Worm (Caenorhabditis elegans): Measurements from ENCODE around the gene C56A3.5.

Gene C56A3.5

DNA sequence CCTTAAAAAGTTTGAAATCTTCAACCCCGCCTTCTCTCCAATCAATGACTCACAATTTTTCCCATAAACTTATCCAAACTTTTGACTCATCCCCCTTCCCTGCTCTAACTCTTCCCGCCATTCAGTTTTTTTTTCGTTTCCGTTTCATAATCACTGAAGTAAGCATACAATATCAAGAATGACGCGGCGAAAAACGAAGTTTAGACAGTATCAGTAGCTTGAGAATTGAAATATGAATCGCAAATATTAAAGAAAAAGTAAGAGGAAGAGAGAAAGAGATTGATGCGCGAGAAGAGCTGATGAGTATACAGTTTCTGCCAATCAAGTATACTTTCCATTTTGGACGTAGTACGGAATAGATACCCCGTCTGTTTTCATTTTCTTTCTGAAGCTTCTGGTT is 25.7 kb downstream of the C56A3.5 start:
- TF ChIP-seq C04F5.9 (tag; optimal IDR thresholded peaks at IDR 0.05) = no peak
- TF ChIP-seq unc-62 (GFP tag; optimal IDR thresholded peaks at IDR 0.05) = no peak
- no peak for TF ChIP-seq mab-9 (GFP tag; IDR thresholded peaks at IDR 0.05)
- TF ChIP-seq mdl-1 (tag; optimal IDR thresholded peaks at IDR 0.05) = no peak
- no peak for TF ChIP-seq snu-23 (GFP tag; optimal IDR thresholded peaks at IDR 0.05)
- no peak for TF ChIP-seq sup-37 (GFP tag; optimal IDR thresholded peaks at IDR 0.05)
- TF ChIP-seq nhr-19 (GFP tag; conservative IDR thresholded peaks at IDR 0.05) = no peak
- no peak for TF ChIP-seq jun-1 (tag; optimal IDR thresholded peaks at IDR 0.05)

DNA sequence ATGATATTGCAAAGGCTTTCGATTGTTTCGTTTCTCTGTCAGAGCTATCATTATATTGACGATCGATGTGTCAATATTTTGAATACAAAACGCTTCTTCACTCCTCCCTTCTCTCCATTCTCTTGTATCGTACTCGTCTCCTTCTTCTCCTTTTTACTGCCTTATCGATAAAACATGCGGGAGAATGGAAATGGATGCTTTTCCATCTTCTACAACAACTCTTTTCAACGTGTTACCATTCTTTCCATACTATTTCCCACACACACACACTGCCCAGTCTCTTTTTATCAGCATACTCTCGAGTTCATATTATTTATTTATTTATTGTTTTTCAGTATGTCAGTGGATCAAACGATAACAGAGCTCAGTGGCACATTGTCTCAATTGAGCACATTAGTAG is 26.9 kb downstream of the C56A3.5 start, which contains the start of gene C50B8.6:
Gene C50B8.6 (plus strand): TSS at position 336 of the 400 bp plus-strand sequence.
- TF ChIP-seq unc-62 (GFP tag; optimal IDR thresholded peaks at IDR 0.05) (no peak), hpl-2 (GFP tag; optimal IDR thresholded peaks at IDR 0.05) (no peak), ceh-90 (tag; optimal IDR thresholded peaks at IDR 0.05) (no peak), elt-2 (tag; optimal IDR thresholded peaks at IDR 0.05) (peak; percentile 39)

DNA sequence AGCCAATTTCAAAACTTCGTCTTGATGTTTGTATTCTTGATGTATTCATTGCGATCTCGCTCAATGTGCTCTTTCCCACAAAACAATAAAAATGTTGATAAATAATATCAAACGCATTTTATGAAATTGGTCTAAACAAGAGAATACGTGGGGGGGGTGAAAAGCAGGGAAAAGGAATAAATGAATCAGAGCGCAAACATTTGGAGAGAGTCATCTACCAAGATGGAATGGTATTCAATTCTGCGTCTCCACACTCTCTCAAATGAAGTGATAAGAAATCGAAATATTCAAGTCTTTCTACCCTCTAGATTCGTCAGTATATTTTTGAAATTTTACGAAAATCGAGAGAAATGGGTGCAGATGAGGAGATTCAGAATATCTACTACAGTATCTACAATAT is 28.9 kb downstream of the C56A3.5 start, which contains the start of gene C50B8.5:
Gene C50B8.5 (plus strand): TSS at position 273 of the 400 bp plus-strand sequence.
- peak; percentile 42 for TF ChIP-seq elt-2 (tag; optimal IDR thresholded peaks at IDR 0.05)
- TF ChIP-seq sox-4 (tag; optimal IDR thresholded peaks at IDR 0.05) = no peak

DNA sequence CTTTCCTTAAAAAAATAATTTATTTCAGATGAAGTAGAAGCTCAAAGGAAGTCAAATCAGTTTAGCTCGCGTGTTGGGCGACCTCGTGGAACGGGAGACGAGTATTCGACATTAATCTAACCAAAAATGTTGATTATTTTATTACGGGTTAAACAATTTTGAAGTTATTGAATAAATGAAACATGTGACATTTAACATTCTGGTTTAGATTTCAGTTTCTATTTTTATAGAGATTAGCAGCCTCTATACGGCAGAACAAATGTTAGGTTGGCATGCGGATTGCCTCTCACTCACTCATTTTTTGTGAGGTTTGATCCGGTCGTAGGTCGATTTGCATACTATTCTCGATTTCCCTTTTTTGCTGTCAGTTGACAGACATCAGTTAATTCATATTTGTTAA is 32.7 kb downstream of the C56A3.5 start, which contains the start of gene F53F4.1:
Gene F53F4.1 (plus strand): TSS at position 301 of the 400 bp plus-strand sequence.
- TF ChIP-seq fkh-8 (tag; optimal IDR thresholded peaks at IDR 0.05) (no peak), unc-98 (GFP tag; IDR thresholded peaks at IDR 0.05) (no peak), swsn-7 (tag; optimal IDR thresholded peaks at IDR 0.05) (no peak), jun-1 (tag; optimal IDR thresholded peaks at IDR 0.05) (no peak), unc-130 (tag; optimal IDR thresholded peaks at IDR 0.05) (no peak), unc-30 (tag; optimal IDR thresholded peaks at IDR 0.05) (no peak), nhr-28 (tag; optimal IDR thresholded peaks at IDR 0.05) (no peak), ztf-11 (tag; optimal IDR thresholded peaks at IDR 0.05) (no peak), lin-35 (GFP tag; optimal IDR thresholded peaks at IDR 0.05) (no peak), egl-13 (tag; optimal IDR thresholded peaks at IDR 0.05) (no peak), ztf-4 (tag; optimal IDR thresholded peaks at IDR 0.05) (no peak), ceh-88 (GFP tag; IDR thresholded peaks at IDR 0.05) (no peak), unc-62 (GFP tag; optimal IDR thresholded peaks at IDR 0.05) (no peak), sup-37 (GFP tag; optimal IDR thresholded peaks at IDR 0.05) (no peak)

DNA sequence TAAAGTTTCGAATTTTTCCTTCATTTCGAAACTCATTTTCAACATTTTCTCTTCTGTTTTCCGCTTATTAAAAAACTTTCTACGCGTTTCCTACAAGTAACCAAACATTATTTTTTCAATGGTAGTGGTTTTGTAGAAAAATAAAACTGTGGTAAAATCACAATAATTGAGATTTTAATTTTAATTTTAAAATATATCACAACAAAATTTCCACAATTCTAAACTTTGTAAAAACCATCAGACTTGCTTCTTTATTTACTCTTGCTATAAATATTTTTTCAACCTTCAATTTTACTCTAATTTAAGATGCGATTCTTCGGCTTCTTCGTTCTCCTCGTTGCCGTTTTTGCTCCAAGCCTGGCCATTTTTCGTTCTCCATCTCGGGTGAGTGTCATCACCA is 36.1 kb downstream of the C56A3.5 start, which contains the start of gene F53F4.17:
Gene F53F4.17 (plus strand): TSS at position 301 of the 400 bp plus-strand sequence.
- TF ChIP-seq nhr-85 (tag) = no peak
- no peak for TF ChIP-seq elt-2 (tag; optimal IDR thresholded peaks at IDR 0.05)
- no peak for TF ChIP-seq isw-1 (GFP tag; IDR thresholded peaks at IDR 0.05)
- no peak for TF ChIP-seq unc-86 (tag; optimal IDR thresholded peaks at IDR 0.05)
- no peak for TF ChIP-seq sptf-1 (tag; optimal IDR thresholded peaks at IDR 0.05)
- no peak for TF ChIP-seq mab-9 (GFP tag; IDR thresholded peaks at IDR 0.05)
- no peak for TF ChIP-seq snpc-4 (tag; optimal IDR thresholded peaks at IDR 0.05)
- TF ChIP-seq ets-5 (GFP tag; IDR thresholded peaks at IDR 0.05) = no peak
- no peak for TF ChIP-seq dsc-1 (tag; optimal IDR thresholded peaks at IDR 0.05)
- TF ChIP-seq ces-1 (GFP tag; optimal IDR thresholded peaks at IDR 0.05) = no peak
- no peak for TF ChIP-seq tlp-1 (tag; optimal IDR thresholded peaks at IDR 0.05)
- no peak for TF ChIP-seq nhr-12 (tag; optimal IDR thresholded peaks at IDR 0.05)
- no peak for TF ChIP-seq snu-23 (GFP tag; optimal IDR thresholded peaks at IDR 0.05)
